Worm (Caenorhabditis elegans) whole organism, L2 larva: ENCODE results near the gene dhs-13.
A peak's percentile ranks its signal among the peaks of the same experiment; 100 is the strongest.

Experiments used
- C34F6.9 ChIP-seq: fragments of 150-350 bp; optimal IDR thresholded peaks from 2 replicates; lab custom pipeline; 2014; ENCODE audit warnings: missing biosample characterization, missing genetic modification characterization
- F13H6.1 ChIP-seq: sonication (generic microtip); optimal IDR thresholded peaks from 2 replicates; lab custom pipeline; 2016; ENCODE audit warnings: missing genetic modification characterization, missing compliant biosample characterization
- R02D3.7 ChIP-seq: fragments of 150-350 bp; optimal IDR thresholded peaks from 2 replicates; lab custom pipeline; 2014; ENCODE audit warnings: missing biosample characterization, missing genetic modification characterization
- ZK546.5 ChIP-seq: sonication (generic microtip); optimal IDR thresholded peaks from 2 replicates; lab custom pipeline; 2017; ENCODE audit warnings: missing biosample characterization, missing genetic modification characterization
- aly-2 ChIP-seq: fragments of 150-350 bp; optimal IDR thresholded peaks from 2 replicates; lab custom pipeline; 2014; ENCODE audit warnings: missing biosample characterization, missing genetic modification characterization
- ama-1 ChIP-seq: fragments of 150-350 bp; optimal IDR thresholded peaks from 2 replicates; lab custom pipeline; 2018; ENCODE audit warnings: inconsistent platforms
- blmp-1 ChIP-seq: sonication (generic microtip); optimal IDR thresholded peaks from 2 replicates; lab custom pipeline; 2017; ENCODE audit warnings: missing genetic modification characterization, mild to moderate bottlenecking, missing compliant biosample characterization, antibody characterized with exemption, moderate library complexity; ENCODE audit not compliant: insufficient read depth
- ceh-16 ChIP-seq: fragments of 150-350 bp; optimal IDR thresholded peaks from 2 replicates; lab custom pipeline; 2014; ENCODE audit warnings: missing biosample characterization, missing genetic modification characterization
- ceh-82 ChIP-seq: fragments of 150-350 bp; optimal IDR thresholded peaks from 2 replicates; lab custom pipeline; 2014; ENCODE audit warnings: missing biosample characterization, missing genetic modification characterization
- crh-2 ChIP-seq: sonication (generic microtip); optimal IDR thresholded peaks from 2 replicates; lab custom pipeline; 2017; ENCODE audit warnings: missing biosample characterization, missing genetic modification characterization
- egl-27 ChIP-seq: sonication (generic microtip); optimal IDR thresholded peaks from 3 replicates; lab custom pipeline; 2017; ENCODE audit warnings: missing biosample characterization, missing genetic modification reagents, missing genetic modification characterization
- elt-1 ChIP-seq: fragments of 150-350 bp; optimal IDR thresholded peaks from 2 replicates; lab custom pipeline; 2014; ENCODE audit warnings: missing biosample characterization, missing genetic modification characterization
- fos-1 ChIP-seq: fragments of 150-350 bp; optimal IDR thresholded peaks from 2 replicates; lab custom pipeline; 2014; ENCODE audit warnings: missing biosample characterization, missing genetic modification characterization
- lin-11 ChIP-seq: fragments of 150-350 bp; sonication (generic microtip); optimal IDR thresholded peaks from 2 replicates; lab custom pipeline; 2014; ENCODE audit warnings: missing biosample characterization, missing genetic modification characterization, inconsistent platforms, mixed read lengths
- lin-13 ChIP-seq: fragments of 150-350 bp; optimal IDR thresholded peaks from 2 replicates; lab custom pipeline; 2014; ENCODE audit warnings: missing biosample characterization, missing genetic modification reagents, missing genetic modification characterization
- lin-39 ChIP-seq: fragments of 150-350 bp; optimal IDR thresholded peaks from 2 replicates; lab custom pipeline; 2014; ENCODE audit warnings: missing biosample characterization, missing genetic modification reagents, missing genetic modification characterization
- mbf-1 ChIP-seq: sonication (generic microtip); optimal IDR thresholded peaks from 2 replicates; lab custom pipeline; 2017; ENCODE audit warnings: missing biosample characterization, missing genetic modification characterization
- mdl-1 ChIP-seq, 2 experiments: fragments of 150-350 bp in 1 of 2; sonication (generic microtip) in 1 of 2; optimal IDR thresholded peaks; 2 replicates each; lab custom pipeline; 2017; ENCODE audit warnings: missing biosample characterization in 2 of 2, missing genetic modification characterization in 2 of 2
- nhr-10 ChIP-seq: sonication (generic microtip); optimal IDR thresholded peaks from 2 replicates; lab custom pipeline; 2017; ENCODE audit warnings: missing biosample characterization, missing genetic modification characterization
- nhr-11 ChIP-seq: fragments of 150-350 bp; optimal IDR thresholded peaks from 2 replicates; lab custom pipeline; 2014; ENCODE audit warnings: missing biosample characterization, missing genetic modification characterization
- nhr-12 ChIP-seq: fragments of 150-350 bp; optimal IDR thresholded peaks from 2 replicates; lab custom pipeline; 2014; ENCODE audit warnings: missing biosample characterization, missing genetic modification characterization
- nhr-129 ChIP-seq: fragments of 150-350 bp; optimal IDR thresholded peaks from 2 replicates; lab custom pipeline; 2014; ENCODE audit warnings: missing biosample characterization, missing genetic modification characterization
- nhr-21 ChIP-seq: fragments of 150-350 bp; optimal IDR thresholded peaks from 2 replicates; lab custom pipeline; 2014; ENCODE audit warnings: missing biosample characterization, missing genetic modification characterization
- nhr-237 ChIP-seq: fragments of 150-350 bp; optimal IDR thresholded peaks from 2 replicates; lab custom pipeline; 2014; ENCODE audit warnings: missing biosample characterization, missing genetic modification characterization
- nhr-25 ChIP-seq: fragments of 150-350 bp; sonication (generic microtip); optimal IDR thresholded peaks from 3 replicates; lab custom pipeline; 2014; ENCODE audit warnings: missing biosample characterization, missing genetic modification characterization
- nhr-6 ChIP-seq: fragments of 150-350 bp; optimal IDR thresholded peaks from 2 replicates; lab custom pipeline; 2014; ENCODE audit warnings: missing biosample characterization, missing genetic modification characterization
- skn-1 ChIP-seq: sonication (generic microtip); optimal IDR thresholded peaks from 2 replicates; lab custom pipeline; 2017; ENCODE audit warnings: missing biosample characterization, missing genetic modification characterization
- sma-3 ChIP-seq: sonication (generic microtip); optimal IDR thresholded peaks from 2 replicates; lab custom pipeline; 2016; ENCODE audit warnings: missing genetic modification reagents, missing genetic modification characterization, missing compliant biosample characterization
- sma-9 ChIP-seq, 2 experiments: fragments of 150-350 bp in 1 of 2; sonication (generic microtip) in 1 of 2; optimal IDR thresholded peaks; 2 replicates each; lab custom pipeline; 2014 to 2016; ENCODE audit warnings: missing genetic modification characterization in 2 of 2, mild to moderate bottlenecking in 1 of 2, missing biosample characterization in 1 of 2, missing compliant biosample characterization in 1 of 2, missing genetic modification reagents in 1 of 2, moderate library complexity in 1 of 2
- unc-55 ChIP-seq: fragments of 150-350 bp; sonication (generic microtip); optimal IDR thresholded peaks from 3 replicates; lab custom pipeline; 2014; ENCODE audit warnings: missing biosample characterization, missing genetic modification reagents, missing genetic modification characterization
- ztf-11 ChIP-seq: sonication (generic microtip); optimal IDR thresholded peaks from 2 replicates; lab custom pipeline; 2017; ENCODE audit warnings: missing biosample characterization, missing genetic modification characterization
- ztf-4 ChIP-seq: fragments of 150-350 bp; optimal IDR thresholded peaks from 2 replicates; lab custom pipeline; 2014; ENCODE audit warnings: missing biosample characterization, missing genetic modification characterization

The dhs-13 gene

DNA sequence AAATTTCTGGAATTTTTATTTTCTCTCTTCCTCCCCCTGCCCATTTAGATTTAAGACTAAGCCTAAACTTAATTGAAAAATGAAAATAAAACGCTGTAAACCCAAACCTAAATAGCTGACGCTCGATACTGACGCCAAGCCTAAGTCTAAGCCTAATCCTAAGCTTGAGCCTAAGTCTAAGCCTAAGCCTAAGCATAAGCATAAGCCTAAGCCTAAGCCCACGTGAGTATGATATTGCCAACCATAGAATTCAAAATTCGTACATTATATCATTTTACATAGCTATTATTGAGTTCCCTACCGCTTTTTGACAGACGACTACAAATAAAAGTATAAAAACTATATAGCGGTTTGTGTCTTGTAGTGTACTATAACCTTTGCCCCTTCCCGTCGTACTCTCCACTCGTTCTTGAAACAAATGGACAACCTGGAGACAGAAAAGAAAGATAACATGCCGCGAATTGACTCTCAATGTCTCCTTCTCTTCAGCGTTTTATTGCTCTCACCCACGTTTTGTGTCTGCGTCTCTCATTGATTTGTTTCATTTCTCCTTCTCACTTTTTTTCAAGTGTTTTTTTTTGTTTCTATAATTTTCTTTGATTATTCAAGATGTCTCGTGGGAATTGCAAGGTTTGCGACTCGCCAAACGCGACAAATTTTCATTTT, 28.2 kb downstream of the dhs-13 start, which contains the start of gene nhr-256 (continued):
- TF ChIP-seq nhr-21 (tag; lab: Kevin White, UChicago), result no peak
- TF ChIP-seq nhr-11, result no peak
- peak; percentile 87 for TF ChIP-seq fos-1 (tag; lab: Kevin White, UChicago)
- no peak for TF ChIP-seq nhr-237 (tag; lab: Kevin White, UChicago)
- peak; percentile 79 for TF ChIP-seq F13H6.1 (tag; lab: Kevin White, UChicago)
- TF ChIP-seq C34F6.9 (tag; lab: Kevin White, UChicago), result peak; percentile 73
- TF ChIP-seq nhr-25 (tag; lab: Kevin White, UChicago), result peak; percentile 69
- no peak for TF ChIP-seq nhr-10
- peak; percentile 69 for TF ChIP-seq nhr-129 (tag; lab: Kevin White, UChicago)
- peak; percentile 90 for TF ChIP-seq sma-9 (GFP tag; optimal IDR thresholded peaks at IDR 0.05; lab: Kevin White, UChicago)
- no peak for TF ChIP-seq sma-9 (tag; optimal IDR thresholded peaks at IDR 0.05; lab: Kevin White, UChicago)
- peak; percentile 78 for TF ChIP-seq crh-2 (tag; lab: Kevin White, UChicago)
- no peak for TF ChIP-seq mbf-1 (tag; lab: Kevin White, UChicago)

ce11 chrV:1741074-1741473, 30.5 kb downstream of the dhs-13 start, which contains the start of gene srab-25:
Gene srab-25 (minus strand): TSS chrV:1741174.
- TF ChIP-seq aly-2 (tag; lab: Kevin White, UChicago) (no peak), crh-2 (tag; lab: Kevin White, UChicago) (no peak), lin-39 (tag; lab: Kevin White, UChicago) (no peak), F13H6.1 (tag; lab: Kevin White, UChicago) (no peak), ztf-11 (tag; lab: Kevin White, UChicago) (no peak)

ce11 chrV:1734569-1734968, 37.0 kb downstream of the dhs-13 start, which contains the start of gene str-160:
Gene str-160 (plus strand): TSS chrV:1734869.
- TF ChIP-seq egl-27 (tag; lab: Kevin White, UChicago), result no peak
- no peak for TF ChIP-seq ceh-82 (tag; lab: Kevin White, UChicago)
- no peak for TF ChIP-seq sma-9 (GFP tag; optimal IDR thresholded peaks at IDR 0.05; lab: Kevin White, UChicago)
- no peak for TF ChIP-seq sma-9 (tag; optimal IDR thresholded peaks at IDR 0.05; lab: Kevin White, UChicago)
- TF ChIP-seq ztf-4, result no peak
- TF ChIP-seq lin-13, result no peak
- TF ChIP-seq lin-39 (tag; lab: Kevin White, UChicago), result no peak
- TF ChIP-seq ZK546.5 (tag; lab: Kevin White, UChicago), result no peak
- TF ChIP-seq nhr-6, result no peak
- no peak for TF ChIP-seq lin-11 (tag; lab: Kevin White, UChicago)
- TF ChIP-seq unc-55 (GFP tag; lab: Kevin White, UChicago), result no peak
- no peak for TF ChIP-seq nhr-129 (tag; lab: Kevin White, UChicago)
- no peak for TF ChIP-seq nhr-11
- TF ChIP-seq nhr-12 (tag; lab: Kevin White, UChicago), result no peak
- TF ChIP-seq ceh-16 (tag; lab: Kevin White, UChicago), result no peak
- TF ChIP-seq, all 48 proteins: peak for 0

- TF ChIP-seq lin-13 (no peak), unc-55 (GFP tag; lab: Kevin White, UChicago) (no peak), ztf-4 (no peak), ceh-82 (tag; lab: Kevin White, UChicago) (no peak), C34F6.9 (tag; lab: Kevin White, UChicago) (no peak), nhr-12 (tag; lab: Kevin White, UChicago) (no peak), elt-1 (no peak), mdl-1 (tag; optimal IDR thresholded peaks at IDR 0.05; lab: Kevin White, UChicago) (no peak), nhr-237 (tag; lab: Kevin White, UChicago) (no peak), nhr-11 (no peak), ama-1 (lab: Kevin White, UChicago) (no peak), ceh-16 (tag; lab: Kevin White, UChicago) (no peak), skn-1 (tag; lab: Kevin White, UChicago) (no peak), R02D3.7 (tag; lab: Kevin White, UChicago) (no peak), egl-27 (tag; lab: Kevin White, UChicago) (no peak), lin-39 (tag; lab: Kevin White, UChicago) (no peak), blmp-1 (tag; lab: Kevin White, UChicago) (no peak), sma-3 (GFP tag; lab: Kevin White, UChicago) (no peak), sma-9 (GFP tag; optimal IDR thresholded peaks at IDR 0.05; lab: Kevin White, UChicago) (no peak), sma-9 (tag; optimal IDR thresholded peaks at IDR 0.05; lab: Kevin White, UChicago) (no peak), nhr-6 (no peak)
Measured at ce11 chrV:1731918-1732317, 39.6 kb downstream of the dhs-13 start, which contains the start of gene gst-21. Gene gst-21 (minus strand): TSS chrV:1732018.
